Fruit fly (Drosophila melanogaster) S2 (cell line): Measurements from ENCODE around the gene TotM.

Source experiments
- CG8478 ChIP-seq: fragments of >200 bp; optimal IDR thresholded peaks from 2 replicates; lab custom pipeline; 2018
- CTCF ChIP-seq, 2 experiments: fragments of >200 bp; optimal IDR thresholded peaks; 2 replicates each; lab custom pipeline; 2018

- peak; percentile 56 to 68 for TF ChIP-seq CTCF (optimal IDR thresholded peaks at IDR 0.05; lab: Kevin White, UChicago)
- no peak for TF ChIP-seq CG8478 (lab: Kevin White, UChicago)
Observed at dm6 chr2L:5328829-5329499, 693 bp upstream of the TotM start, which contains the start of gene CG14022.
